Fruit fly (Drosophila melanogaster) whole organism, wandering third instar larva: ENCODE data around the gene CG15818.

Experiments
- CG9705 ChIP-seq: fragments of 200-800 bp; sonication (Bioruptor generic); optimal IDR thresholded peaks from 2 replicates; lab custom pipeline; 2018; ENCODE audit warnings: missing biosample characterization, mild to moderate bottlenecking, missing genetic modification characterization
- CrebA ChIP-seq: fragments of 200-800 bp; sonication (Bioruptor generic); optimal IDR thresholded peaks from 2 replicates; lab custom pipeline; 2016; ENCODE audit warnings: missing biosample characterization, mild to moderate bottlenecking, missing genetic modification characterization, borderline replicate concordance
- Dif ChIP-seq: fragments of 200-275, 200-300 bp; sonication (Bioruptor generic); optimal IDR thresholded peaks from 2 replicates; lab custom pipeline; 2018; ENCODE audit warnings: missing biosample characterization, missing genetic modification characterization; ENCODE audit not compliant: partially characterized antibody
- Jra ChIP-seq: sonication (Bioruptor generic); optimal IDR thresholded peaks from 2 replicates; lab custom pipeline; 2016; ENCODE audit warnings: missing biosample characterization, missing genetic modification characterization
- OdsH ChIP-seq: fragments of 200-800 bp; sonication (Bioruptor generic); optimal IDR thresholded peaks from 2 replicates; lab custom pipeline; 2016; ENCODE audit warnings: missing biosample characterization, mild to moderate bottlenecking, missing genetic modification characterization
- Rel ChIP-seq, 2 experiments: fragments of 200-800 bp; sonication (Bioruptor generic) in 1 of 2; optimal IDR thresholded peaks; 2 replicates in 1 of 2; 3 replicates in 1 of 2; lab custom pipeline; 2016 to 2019; ENCODE audit warnings: mild to moderate bottlenecking in 2 of 2, missing biosample characterization in 2 of 2, missing genetic modification characterization in 2 of 2, moderate library complexity in 1 of 2
- brk ChIP-seq: fragments of 200-800 bp; sonication (Bioruptor generic); optimal IDR thresholded peaks from 2 replicates; lab custom pipeline; 2016; ENCODE audit warnings: missing biosample characterization, mild to moderate bottlenecking, missing genetic modification characterization
- dl ChIP-seq, 2 experiments: fragments of 175-275, 200-275 bp in 1 of 2; fragments of 200-275 bp in 1 of 2; sonication (Bioruptor generic); optimal IDR thresholded peaks; lab custom pipeline; 2018; ENCODE audit warnings: mild to moderate bottlenecking in 2 of 2, missing biosample characterization in 2 of 2, missing genetic modification characterization in 2 of 2, moderate library complexity in 2 of 2; ENCODE audit not compliant: partially characterized antibody in 2 of 2, insufficient read depth in 1 of 2
- ey ChIP-seq: fragments of 200-800 bp; sonication (Bioruptor generic); optimal IDR thresholded peaks from 2 replicates; lab custom pipeline; 2016; ENCODE audit warnings: missing biosample characterization, missing genetic modification characterization
- foxo ChIP-seq, 2 experiments: fragments of 200-800 bp; sonication (Bioruptor generic); optimal IDR thresholded peaks; 2 replicates in 1 of 2; 3 replicates in 1 of 2; lab custom pipeline; 2016 to 2017; ENCODE audit warnings: missing biosample characterization in 2 of 2, missing genetic modification characterization in 2 of 2
- psq ChIP-seq: fragments of 200-800 bp; sonication (Bioruptor generic); optimal IDR thresholded peaks from 3 replicates; lab custom pipeline; 2017; ENCODE audit warnings: missing biosample characterization, mild to moderate bottlenecking, missing genetic modification characterization, moderate library complexity
- sv ChIP-seq: fragments of 200-800 bp; sonication (Bioruptor generic); optimal IDR thresholded peaks from 3 replicates; lab custom pipeline; 2016; ENCODE audit warnings: missing biosample characterization, missing genetic modification characterization
- tai ChIP-seq: sonication (Bioruptor generic); optimal IDR thresholded peaks from 2 replicates; lab custom pipeline; 2016; ENCODE audit warnings: missing biosample characterization, missing genetic modification characterization

- TF ChIP-seq dl (GFP tag; optimal IDR thresholded peaks at IDR 0.05; lab: Kevin White, UChicago; ENCODE audit: insufficient read depth in 1 of 2, partially characterized antibody in 2 of 2) (no peak), OdsH (no peak), Rel (GFP tag; optimal IDR thresholded peaks at IDR 0.05; lab: Kevin White, UChicago) (no peak), Rel (tag; optimal IDR thresholded peaks at IDR 0.05; lab: Kevin White, UChicago) (no peak), tai (GFP tag; lab: Kevin White, UChicago) (no peak), Dif (GFP tag; lab: Kevin White, UChicago) (no peak), psq (GFP tag; lab: Kevin White, UChicago) (no peak), brk (GFP tag; lab: Kevin White, UChicago) (no peak), ey (no peak), foxo (GFP tag; optimal IDR thresholded peaks at IDR 0.05; lab: Kevin White, UChicago) (no peak), sv (no peak), CG9705 (GFP tag; lab: Kevin White, UChicago) (no peak), CrebA (GFP tag; lab: Kevin White, UChicago) (no peak), Jra (GFP tag; lab: Kevin White, UChicago) (no peak)
Observed at dm6 chr2L:7407638-7408037, 3.1 kb upstream of the CG15818 start.
